Fruit fly (Drosophila melanogaster) Kc167 (cell line): ENCODE data around the gene Jhbp1.

Experiments
- insv ChIP-seq: fragments of >200 bp; optimal IDR thresholded peaks from 3 replicates; lab custom pipeline; 2018; ENCODE audit warnings: missing external identifiers
- psq ChIP-seq: fragments of >200 bp; optimal IDR thresholded peaks from 2 replicates; lab custom pipeline; 2017; ENCODE audit warnings: missing external identifiers

DNA sequence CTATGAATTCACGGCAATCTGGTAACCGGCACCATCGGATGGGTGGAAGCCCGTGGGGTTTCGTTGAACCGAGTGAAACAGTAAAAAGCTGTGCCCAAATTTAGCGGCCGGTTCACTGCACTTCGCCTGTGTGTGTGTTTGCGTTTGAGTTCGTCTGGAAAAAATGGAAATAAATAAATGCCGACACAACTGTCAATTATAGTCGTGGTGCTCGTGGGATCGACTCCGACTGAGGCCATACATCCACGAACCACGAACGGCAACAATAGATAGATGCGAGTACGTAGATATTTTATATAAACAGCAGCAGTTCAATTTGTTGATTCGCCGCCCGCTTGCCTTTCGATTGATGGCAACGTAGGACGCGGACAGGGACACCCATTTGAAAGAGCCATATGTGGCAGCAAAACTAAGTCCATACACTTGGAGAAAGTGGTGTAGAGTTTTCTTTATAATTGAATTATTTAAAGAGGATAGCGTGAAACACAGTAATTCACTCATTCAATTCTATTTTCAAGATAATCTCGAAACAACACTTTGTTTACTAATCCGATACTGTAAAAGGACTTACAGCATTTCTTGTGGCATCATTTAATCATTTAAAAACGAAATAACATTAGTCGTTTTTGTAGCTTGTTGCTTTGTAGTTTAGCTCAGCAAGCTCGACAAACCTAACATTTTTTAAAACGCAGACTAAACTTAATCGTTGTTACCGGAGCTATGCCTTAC, 30.5 kb downstream of the Jhbp1 start:
- TF ChIP-seq psq (no peak), insv (lab: Kevin White, UChicago) (no peak)
